Worm (Caenorhabditis elegans): ENCODE results near the gene T14B4.5.

The T14B4.5 gene

DNA sequence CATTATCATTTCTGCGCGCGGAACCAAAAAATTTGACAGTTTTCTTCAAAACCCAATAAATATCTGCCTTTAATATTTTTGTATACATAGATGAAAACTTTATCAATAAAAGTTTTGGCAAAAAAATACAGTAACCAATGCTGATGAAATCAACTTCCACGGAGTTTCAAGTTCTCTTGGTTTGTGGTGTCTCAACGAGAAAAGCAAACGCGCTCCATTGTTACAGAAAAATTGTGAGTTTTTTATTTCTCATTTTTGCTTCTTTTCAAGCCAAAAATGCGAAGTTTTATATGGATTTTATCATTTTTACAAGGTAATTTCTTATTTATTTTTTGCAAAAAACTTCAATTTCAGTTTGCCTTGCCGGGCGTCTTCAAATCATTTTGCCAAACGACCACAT lies 18.0 kb downstream of the T14B4.5 start, which contains the start of gene T14B4.3 (continued):
- no peak for TF ChIP-seq mdl-1 (tag; optimal IDR thresholded peaks at IDR 0.05)
- peak; percentile 26; the same call in 1 of the 2 replicates for TF ChIP-seq hmg-1.1 (GFP tag; IDR thresholded peaks at IDR 0.05)
- TF ChIP-seq fos-1 (tag; optimal IDR thresholded peaks at IDR 0.05): no peak
- no peak for TF ChIP-seq nhr-76 (tag; optimal IDR thresholded peaks at IDR 0.05)
- TF ChIP-seq attf-4 (tag; optimal IDR thresholded peaks at IDR 0.05): no peak
- no peak; the same call in 1 of the 2 replicates for TF ChIP-seq vab-7 (GFP tag; IDR thresholded peaks at IDR 0.05)
- TF ChIP-seq F26F4.8 (GFP tag; conservative IDR thresholded peaks at IDR 0.05): no peak
- TF ChIP-seq nhr-77 (tag; optimal IDR thresholded peaks at IDR 0.05): peak; percentile 77
- TF ChIP-seq rbr-2 (tag; optimal IDR thresholded peaks at IDR 0.05): peak; percentile 51
- TF ChIP-seq Y48G9A.11 (GFP tag; IDR thresholded peaks at IDR 0.05): no peak
- no peak for TF ChIP-seq unc-62 (GFP tag; optimal IDR thresholded peaks at IDR 0.05 in 1 of 2)
- no peak for TF ChIP-seq unc-62 (tag; optimal IDR thresholded peaks at IDR 0.05)
- peak; percentile 45 for TF ChIP-seq nhr-11 (tag; optimal IDR thresholded peaks at IDR 0.05)
- TF ChIP-seq madf-5 (GFP tag; IDR thresholded peaks at IDR 0.05): no peak
- TF ChIP-seq R02D3.7 (tag; optimal IDR thresholded peaks at IDR 0.05): no peak
- TF ChIP-seq daf-8 (GFP tag; IDR thresholded peaks at IDR 0.05): no peak
- TF ChIP-seq T20F7.1 (GFP tag; optimal IDR thresholded peaks at IDR 0.05): peak; percentile 74
- no peak for TF ChIP-seq dmd-6 (GFP tag; IDR thresholded peaks at IDR 0.05)
- peak in 1 of 2 experiments; percentile 88 for TF ChIP-seq lsy-2 (tag; optimal IDR thresholded peaks at IDR 0.05)
- no peak for TF ChIP-seq ZK546.5 (tag; optimal IDR thresholded peaks at IDR 0.05)
- TF ChIP-seq nhr-42 (GFP tag; IDR thresholded peaks at IDR 0.05): no peak
- TF ChIP-seq set-16 (GFP tag; IDR thresholded peaks at IDR 0.05): no peak
- TF ChIP-seq arid-1 (GFP tag; conservative IDR thresholded peaks at IDR 0.05): no peak
- TF ChIP-seq mxl-3 (GFP tag; optimal IDR thresholded peaks at IDR 0.05): no peak
- TF ChIP-seq F49E8.2 (tag; optimal IDR thresholded peaks at IDR 0.05; ENCODE audit: borderline replicate concordance): no peak
- no peak for TF ChIP-seq lir-3 (tag; optimal IDR thresholded peaks at IDR 0.05)

DNA sequence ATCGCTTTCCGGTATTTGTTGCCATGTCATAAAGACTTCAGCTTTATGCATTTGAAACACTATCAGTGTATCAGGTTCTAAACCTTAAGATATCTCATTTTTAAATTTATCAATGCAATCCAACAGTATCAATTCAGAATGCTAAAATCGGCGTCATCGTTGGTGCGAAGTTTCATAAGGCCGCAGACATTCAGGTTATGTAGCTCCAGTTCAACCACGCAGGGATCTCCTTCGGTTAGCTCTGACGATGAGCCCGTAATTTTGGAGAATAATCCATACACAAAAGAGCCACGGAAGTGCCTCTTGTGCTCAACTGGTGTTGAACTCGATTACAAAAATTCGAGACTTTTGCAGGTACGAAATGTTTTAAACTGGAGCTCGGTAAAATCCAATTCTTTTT lies 19.4 kb downstream of the T14B4.5 start, which contains the start of gene mrps-18.C:
TSS of gene mrps-18.C (plus strand) at position 138 of the 400 bp plus-strand sequence.
- TF ChIP-seq tag-97 (GFP tag; IDR thresholded peaks at IDR 0.05) (no peak), lin-38 (GFP tag; IDR thresholded peaks at IDR 0.05) (peak; percentile 53)

- TF ChIP-seq lim-7 (GFP tag; IDR thresholded peaks at IDR 0.05) (no peak), ces-1 (GFP tag; optimal IDR thresholded peaks at IDR 0.05) (no peak), ztf-11 (tag; optimal IDR thresholded peaks at IDR 0.05) (no peak), ceh-44 (GFP tag; IDR thresholded peaks at IDR 0.05) (no peak), vab-7 (GFP tag; IDR thresholded peaks at IDR 0.05) (no peak), hmg-1.1 (GFP tag; IDR thresholded peaks at IDR 0.05) (no peak), egl-27 (tag; optimal IDR thresholded peaks at IDR 0.05) (no peak), mdl-1 (tag; optimal IDR thresholded peaks at IDR 0.05) (no peak), unc-62 (GFP tag; optimal IDR thresholded peaks at IDR 0.05 in 1 of 2) (no peak), unc-62 (tag; optimal IDR thresholded peaks at IDR 0.05) (no peak), mep-1 (tag; optimal IDR thresholded peaks at IDR 0.05) (no peak), nhr-102 (tag; optimal IDR thresholded peaks at IDR 0.05) (no peak), nhr-28 (tag; optimal IDR thresholded peaks at IDR 0.05) (no peak), R02D3.7 (tag; optimal IDR thresholded peaks at IDR 0.05) (no peak), hif-1 (tag; optimal IDR thresholded peaks at IDR 0.05) (no peak), pqm-1 (tag; optimal IDR thresholded peaks at IDR 0.05) (no peak), Y48G9A.11 (GFP tag; IDR thresholded peaks at IDR 0.05) (no peak), rbr-2 (tag; optimal IDR thresholded peaks at IDR 0.05) (no peak), set-16 (GFP tag; IDR thresholded peaks at IDR 0.05) (no peak), snpc-4 (tag; optimal IDR thresholded peaks at IDR 0.05) (no peak), ceh-28 (tag; optimal IDR thresholded peaks at IDR 0.05) (no peak)
These were observed 19.9 kb downstream of the T14B4.5 start, which contains the start of gene T14B4.1 for ce11 chrII:6736604-6737003. TSS of gene T14B4.1 (plus strand) at chrII:6736904.
